Fruit fly (Drosophila melanogaster): ENCODE results near the gene plum.

DNA sequence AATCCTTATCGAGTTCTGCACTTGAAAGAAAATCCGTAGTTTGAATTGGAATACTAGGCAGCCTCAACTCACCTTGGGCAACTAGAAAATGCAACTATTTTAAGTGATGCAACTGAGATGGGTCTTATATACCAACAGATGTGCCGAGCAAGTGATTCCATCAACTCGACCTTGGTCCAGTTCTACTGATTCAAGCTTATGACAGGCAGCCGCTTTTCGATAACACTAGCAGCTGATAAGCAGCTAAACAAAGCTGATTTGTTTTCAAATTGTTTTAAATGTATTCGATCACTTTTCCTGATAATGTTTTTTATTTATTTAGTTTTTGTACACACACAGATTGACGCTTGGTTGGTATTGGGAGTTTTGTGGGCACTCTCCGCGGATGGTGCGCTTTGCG is 110.0 kb downstream of the plum start, which contains the start of gene CG6503:
- no peak for TF ChIP-seq CG8478 (optimal IDR thresholded peaks at IDR 0.05)
- TF ChIP-seq EcR (GFP tag; optimal IDR thresholded peaks at IDR 0.05): no peak
- TF ChIP-seq Dll (optimal IDR thresholded peaks at IDR 0.05): no peak
- TF ChIP-seq psq (optimal IDR thresholded peaks at IDR 0.05): no peak
- TF ChIP-seq pan (optimal IDR thresholded peaks at IDR 0.05): no peak
- TF ChIP-seq usp (GFP tag; optimal IDR thresholded peaks at IDR 0.05): no peak

Measured in whole organism.